Fruit fly (Drosophila melanogaster) whole organism, embryonic: ENCODE data around the gene Wsck.

Experiments
- CG11723 ChIP-seq: fragments of 200-800 bp; sonication (Bioruptor generic); optimal IDR thresholded peaks from 2 replicates; lab custom pipeline; 2017; ENCODE audit warnings: missing biosample characterization, mild to moderate bottlenecking, missing genetic modification characterization
- CG7987 ChIP-seq: fragments of 200-800 bp; sonication (Bioruptor generic); optimal IDR thresholded peaks from 2 replicates; lab custom pipeline; 2018; ENCODE audit warnings: missing biosample characterization, mild to moderate bottlenecking, missing genetic modification characterization, moderate library complexity
- CG8924 ChIP-seq: fragments of 200-800 bp; optimal IDR thresholded peaks from 3 replicates; lab custom pipeline; 2019; ENCODE audit warnings: missing biosample characterization, mild to moderate bottlenecking, missing genetic modification characterization, moderate library complexity
- CG9215 ChIP-seq: fragments of 200-800 bp; sonication (Bioruptor generic); IDR thresholded peaks from 2 replicates; pipeline ENCODE4 v1.3.6; 2022; ENCODE audit warnings: missing biosample characterization, missing genetic modification characterization
- Camta ChIP-seq: fragments of 200-800 bp; sonication (Bioruptor generic); optimal IDR thresholded peaks from 2 replicates; lab custom pipeline; 2016; ENCODE audit warnings: missing biosample characterization, missing genetic modification characterization
- CoRest ChIP-seq: fragments of 200-800 bp; sonication (Bioruptor generic); optimal IDR thresholded peaks from 3 replicates; lab custom pipeline; 2018; ENCODE audit warnings: missing biosample characterization, mild to moderate bottlenecking, missing genetic modification characterization, moderate library complexity
- Dll ChIP-seq: fragments of 200-800 bp; sonication (Bioruptor generic); IDR thresholded peaks from 4 replicates; pipeline ENCODE4 v1.3.6; 2022; ENCODE audit warnings: missing biosample characterization, missing genetic modification characterization; ENCODE audit not compliant: partially characterized antibody
- HHEX ChIP-seq: fragments of 200-800 bp; sonication (Bioruptor generic); optimal IDR thresholded peaks from 3 replicates; lab custom pipeline; 2017; ENCODE audit warnings: missing biosample characterization, mild to moderate bottlenecking, missing genetic modification characterization, missing genetic modification reagents
- MTF-1 ChIP-seq: fragments of 200-800 bp; sonication (Bioruptor generic); optimal IDR thresholded peaks from 2 replicates; lab custom pipeline; 2018; ENCODE audit warnings: missing biosample characterization, mild to moderate bottlenecking, missing genetic modification characterization, borderline replicate concordance
- Scr ChIP-seq: fragments of 200-800 bp; sonication (Bioruptor generic); IDR thresholded peaks from 2 replicates; pipeline ENCODE4 v1.3.6; 2022; ENCODE audit warnings: missing biosample characterization, missing genetic modification characterization; ENCODE audit not compliant: partially characterized antibody
- dan ChIP-seq: fragments of 200-800 bp; sonication (Bioruptor generic); IDR thresholded peaks from 2 replicates; pipeline ENCODE4 v1.3.6; 2022; ENCODE audit warnings: missing biosample characterization, missing genetic modification characterization
- dpn ChIP-seq, 2 experiments: fragments of 200-800 bp; sonication (Bioruptor generic); optimal IDR thresholded peaks; 3 replicates each; lab custom pipeline; 2016; ENCODE audit warnings: missing biosample characterization in 2 of 2, missing genetic modification characterization in 2 of 2
- insv ChIP-seq, 2 experiments: fragments of 200-800 bp; sonication (Bioruptor generic); optimal IDR thresholded peaks; 3 replicates each; lab custom pipeline; 2016 to 2018; ENCODE audit warnings: missing biosample characterization in 2 of 2, missing genetic modification characterization in 2 of 2

dm6 chr3R:24654770-24655322, 25.0 kb upstream of the Wsck start, which contains the start of the genes CG31125 and CG6695:
- TF ChIP-seq dpn (GFP tag; optimal IDR thresholded peaks at IDR 0.05; lab: Kevin White, UChicago) (peak; percentile 65 to 67), MTF-1 (no peak), CG11723 (GFP tag; lab: Kevin White, UChicago) (no peak), CG8924 (tag; lab: Kevin White, UChicago) (peak; percentile 30), Scr (GFP tag; lab: Robert Waterston, UW) (peak; percentile 85), Dll (GFP tag; lab: Robert Waterston, UW) (peak; percentile 82), CoRest (tag; lab: Kevin White, UChicago) (peak; percentile 77), Camta (peak; percentile 62), HHEX (no peak), CG9215 (GFP tag; lab: Robert Waterston, UW) (peak; percentile 36; the same call in 1 of the 2 replicates), CG7987 (no peak), insv (GFP tag; optimal IDR thresholded peaks at IDR 0.05; lab: Kevin White, UChicago) (peak in 1 of 2 experiments; percentile 56), dan (GFP tag; lab: Robert Waterston, UW) (no peak)
